Worm (Caenorhabditis elegans) whole organism, midembryonic: ENCODE measurements around the gene bath-1.

ENCODE experiments used
- flt-1 ChIP-seq: fragments of 200-800 bp; sonication (Bioruptor generic); IDR thresholded peaks from 2 replicates; pipeline ENCODE4 v1.3.6; 2022; ENCODE audit warnings: missing genetic modification characterization, missing compliant biosample characterization
- med-1 ChIP-seq: sonication (generic microtip); optimal IDR thresholded peaks from 2 replicates; lab custom pipeline; 2017; ENCODE audit warnings: missing genetic modification characterization, mild to moderate bottlenecking, missing compliant biosample characterization, antibody characterized with exemption, missing genetic modification reagents; ENCODE audit not compliant: insufficient read depth

DNA sequence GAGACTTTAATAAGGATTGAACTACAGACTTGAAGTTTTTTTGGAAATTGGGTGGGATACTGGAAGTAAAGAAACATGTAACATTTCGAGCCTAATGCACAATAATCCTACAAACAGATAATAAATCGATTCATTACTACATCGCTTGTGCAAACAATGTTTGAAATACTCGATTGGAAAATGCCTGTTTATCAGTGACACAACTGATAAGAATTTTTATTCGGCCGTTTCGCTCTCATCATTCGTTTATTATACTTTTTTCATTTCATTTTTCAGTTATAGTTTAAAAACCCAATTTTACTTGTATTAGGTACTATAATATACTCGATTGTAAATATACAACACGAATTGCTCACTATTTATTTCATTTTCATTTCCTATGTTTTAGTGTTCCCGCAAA lies 32.9 kb downstream of the bath-1 start:
- no peak for TF ChIP-seq med-1 (GFP tag; lab: Kevin White, UChicago)
- no peak for TF ChIP-seq flt-1 (GFP tag; lab: Robert Waterston, UW)
